Worm (Caenorhabditis elegans): ENCODE data around the gene sto-6.

- no peak for TF ChIP-seq nhr-28 (tag; optimal IDR thresholded peaks at IDR 0.05)
- TF ChIP-seq unc-62 (GFP tag; optimal IDR thresholded peaks at IDR 0.05) = no peak
- no peak for TF ChIP-seq elt-3 (tag; optimal IDR thresholded peaks at IDR 0.05)
- no peak for TF ChIP-seq blmp-1 (tag; optimal IDR thresholded peaks at IDR 0.05)
- TF ChIP-seq lin-13 (tag; optimal IDR thresholded peaks at IDR 0.05) = no peak
- no peak for TF ChIP-seq cnd-1 (tag; optimal IDR thresholded peaks at IDR 0.05)
- TF ChIP-seq nhr-76 (tag; optimal IDR thresholded peaks at IDR 0.05) = no peak
- TF ChIP-seq ztf-11 (tag; optimal IDR thresholded peaks at IDR 0.05) = no peak
- no peak for TF ChIP-seq sptf-1 (tag; optimal IDR thresholded peaks at IDR 0.05)
- no peak for TF ChIP-seq ham-2 (GFP tag; optimal IDR thresholded peaks at IDR 0.05)
- no peak for TF ChIP-seq mls-2 (tag; optimal IDR thresholded peaks at IDR 0.05)
- no peak for TF ChIP-seq pha-4 (tag; optimal IDR thresholded peaks at IDR 0.05)
Measured at ce11 chrX:11623442-11623841, 8.8 kb upstream of the sto-6 start.
